Fruit fly (Drosophila melanogaster) whole organism, embryonic: ENCODE measurements around the gene CG12995.

ENCODE experiments used
- B-H1 ChIP-seq: fragments of 200-800 bp; sonication (Bioruptor generic); IDR thresholded peaks from 3 replicates; pipeline ENCODE4 v1.3.6; 2022; ENCODE audit warnings: missing biosample characterization, missing genetic modification characterization
- BEAF-32 ChIP-seq: fragments of 200-800 bp; sonication (Bioruptor generic); optimal IDR thresholded peaks from 3 replicates; lab custom pipeline; 2017; ENCODE audit warnings: missing biosample characterization, missing genetic modification characterization, mild to moderate bottlenecking, moderate library complexity, missing genetic modification reagents
- Bgb ChIP-seq: fragments of 200-800 bp; sonication (Bioruptor generic); IDR thresholded peaks from 2 replicates; pipeline ENCODE4 v1.3.6; 2022; ENCODE audit warnings: missing biosample characterization, missing genetic modification characterization; ENCODE audit not compliant: partially characterized antibody
- CG10267 ChIP-seq: fragments of 200-800 bp; sonication (Bioruptor generic); optimal IDR thresholded peaks from 2 replicates; lab custom pipeline; 2018; ENCODE audit warnings: missing biosample characterization, mild to moderate bottlenecking, missing genetic modification characterization, moderate library complexity
- CG10321 ChIP-seq: fragments of 200-800 bp; sonication (Bioruptor generic); IDR thresholded peaks from 2 replicates; pipeline ENCODE4 v1.3.6; 2022; ENCODE audit warnings: missing biosample characterization, missing genetic modification characterization
- CG11695 ChIP-seq: fragments of 200-800 bp; sonication (Bioruptor generic); IDR thresholded peaks from 3 replicates; pipeline ENCODE4 v1.3.6; 2022; ENCODE audit warnings: missing biosample characterization, missing genetic modification characterization
- CG11723 ChIP-seq: fragments of 200-800 bp; sonication (Bioruptor generic); optimal IDR thresholded peaks from 2 replicates; lab custom pipeline; 2017; ENCODE audit warnings: missing biosample characterization, mild to moderate bottlenecking, missing genetic modification characterization
- CG12659 ChIP-seq: fragments of 200-800 bp; sonication (Bioruptor generic); optimal IDR thresholded peaks from 3 replicates; lab custom pipeline; 2017; ENCODE audit warnings: mild to moderate bottlenecking, missing biosample characterization, missing genetic modification reagents, missing genetic modification characterization
- CG18011 ChIP-seq: fragments of 200-800 bp; sonication (Bioruptor generic); optimal IDR thresholded peaks from 2 replicates; lab custom pipeline; 2017; ENCODE audit warnings: missing biosample characterization, missing genetic modification characterization, mild to moderate bottlenecking, moderate library complexity, missing genotype
- CG34224 ChIP-seq: fragments of 200-800 bp; sonication (Bioruptor generic); IDR thresholded peaks from 3 replicates; pipeline ENCODE4 v1.3.6; 2022; ENCODE audit warnings: missing biosample characterization, missing genetic modification characterization; ENCODE audit not compliant: partially characterized antibody
- CG6654 ChIP-seq: fragments of 200-800 bp; sonication (Bioruptor generic); optimal IDR thresholded peaks from 2 replicates; lab custom pipeline; 2017; ENCODE audit warnings: missing biosample characterization, mild to moderate bottlenecking, missing genetic modification characterization
- CG6791 ChIP-seq: fragments of 200-800 bp; sonication (Bioruptor generic); IDR thresholded peaks from 3 replicates; pipeline ENCODE4 v1.3.6; 2022; ENCODE audit warnings: missing biosample characterization, missing genetic modification characterization; ENCODE audit not compliant: partially characterized antibody
- CG7745 ChIP-seq: fragments of 200-800 bp; sonication (Bioruptor generic); optimal IDR thresholded peaks from 2 replicates; lab custom pipeline; 2018; ENCODE audit warnings: missing biosample characterization, mild to moderate bottlenecking, missing genetic modification characterization, moderate library complexity
- CG8281 ChIP-seq: fragments of 200-800 bp; sonication (Bioruptor generic); optimal IDR thresholded peaks from 2 replicates; lab custom pipeline; 2018; ENCODE audit warnings: missing biosample characterization, mild to moderate bottlenecking, missing genetic modification characterization, moderate library complexity
- CG8388 ChIP-seq: fragments of 200-800 bp; sonication (Bioruptor generic); optimal IDR thresholded peaks from 2 replicates; lab custom pipeline; 2019; ENCODE audit warnings: missing biosample characterization, mild to moderate bottlenecking, missing genetic modification characterization, moderate library complexity
- D ChIP-seq, 2 experiments: fragments of 200-800 bp in 1 of 2; fragments of >200 bp in 1 of 2; sonication (Bioruptor generic) in 1 of 2; optimal IDR thresholded peaks; 2 replicates in 1 of 2; 3 replicates in 1 of 2; lab custom pipeline; 2017; ENCODE audit warnings: mild to moderate bottlenecking in 1 of 2, missing biosample characterization in 1 of 2, missing genetic modification characterization in 1 of 2, missing genetic modification reagents in 1 of 2
- Dll ChIP-seq: fragments of 200-800 bp; sonication (Bioruptor generic); IDR thresholded peaks from 4 replicates; pipeline ENCODE4 v1.3.6; 2022; ENCODE audit warnings: missing biosample characterization, missing genetic modification characterization; ENCODE audit not compliant: partially characterized antibody
- HLH4C ChIP-seq: fragments of 200-800 bp; sonication (Bioruptor generic); IDR thresholded peaks from 3 replicates; pipeline ENCODE4 v1.3.6; 2022; ENCODE audit warnings: missing biosample characterization, missing genetic modification characterization; ENCODE audit not compliant: partially characterized antibody
- Hr78 ChIP-seq, 2 experiments: fragments of 200-800 bp in 1 of 2; fragments of >200 bp in 1 of 2; sonication (Bioruptor generic) in 1 of 2; optimal IDR thresholded peaks; 2 replicates each; lab custom pipeline; 2017 to 2019; ENCODE audit warnings: missing biosample characterization in 2 of 2, missing genetic modification characterization in 2 of 2, mild to moderate bottlenecking in 1 of 2, moderate library complexity in 1 of 2
- MBD-R2 ChIP-seq: fragments of 200-800 bp; sonication (Bioruptor generic); IDR thresholded peaks from 2 replicates; pipeline ENCODE4 v1.3.6; 2022; ENCODE audit warnings: missing biosample characterization, missing genetic modification characterization
- Mad ChIP-seq: fragments of 200-800 bp; sonication (Bioruptor generic); optimal IDR thresholded peaks from 2 replicates; lab custom pipeline; 2016; ENCODE audit warnings: missing biosample characterization, missing genetic modification characterization
- Med ChIP-seq: fragments of 200-800 bp; sonication (Bioruptor generic); peaks from one replicate; lab custom pipeline; 2016; ENCODE audit warnings: missing biosample characterization, missing genetic modification characterization, mild to moderate bottlenecking, inconsistent platforms, moderate library complexity
- NC2β ChIP-seq: fragments of 200-800 bp; sonication (Bioruptor generic); optimal IDR thresholded peaks from 2 replicates; lab custom pipeline; 2016; ENCODE audit warnings: missing biosample characterization, missing genetic modification characterization
- Opbp ChIP-seq: fragments of 200-800 bp; sonication (Bioruptor generic); IDR thresholded peaks from 3 replicates; pipeline ENCODE4 v1.3.6; 2022; ENCODE audit warnings: missing biosample characterization, missing genetic modification characterization; ENCODE audit not compliant: partially characterized antibody
- Scr ChIP-seq: fragments of 200-800 bp; sonication (Bioruptor generic); IDR thresholded peaks from 2 replicates; pipeline ENCODE4 v1.3.6; 2022; ENCODE audit warnings: missing biosample characterization, missing genetic modification characterization; ENCODE audit not compliant: partially characterized antibody
- Stat92E ChIP-seq, 3 experiments: fragments of >200 bp in 2 of 3; fragments of 200-800 bp in 1 of 3; sonication (Bioruptor generic) in 1 of 3; optimal IDR thresholded peaks; 2 replicates each; lab custom pipeline; 2017 to 2019; ENCODE audit warnings: missing biosample characterization in 3 of 3, missing genetic modification characterization in 3 of 3, mild to moderate bottlenecking in 1 of 3, moderate library complexity in 1 of 3
- ac ChIP-seq: fragments of 200-800 bp; sonication (Bioruptor generic); optimal IDR thresholded peaks from 3 replicates; lab custom pipeline; 2017; ENCODE audit warnings: missing biosample characterization, mild to moderate bottlenecking, missing genetic modification characterization
- bigmax ChIP-seq: fragments of 200-800 bp; sonication (Bioruptor generic); optimal IDR thresholded peaks from 2 replicates; lab custom pipeline; 2018; ENCODE audit warnings: missing biosample characterization, mild to moderate bottlenecking, missing genetic modification characterization
- cg ChIP-seq: fragments of 200-800 bp; sonication (Bioruptor generic); optimal IDR thresholded peaks from 3 replicates; lab custom pipeline; 2019; ENCODE audit warnings: missing biosample characterization, mild to moderate bottlenecking, missing genetic modification characterization, moderate library complexity
- dm ChIP-seq: fragments of 200-800 bp; sonication (Bioruptor generic); optimal IDR thresholded peaks from 3 replicates; lab custom pipeline; 2016; ENCODE audit warnings: missing biosample characterization, missing genetic modification characterization
- fu2 ChIP-seq: fragments of 200-800 bp; sonication (Bioruptor generic); optimal IDR thresholded peaks from 2 replicates; lab custom pipeline; 2016; ENCODE audit warnings: missing biosample characterization, missing genetic modification characterization
- jumu ChIP-seq: fragments of 200-800 bp; sonication (Bioruptor generic); optimal IDR thresholded peaks from 3 replicates; lab custom pipeline; 2016; ENCODE audit warnings: missing biosample characterization, missing genetic modification characterization
- nmo ChIP-seq: fragments of 200-800 bp; sonication (Bioruptor generic); optimal IDR thresholded peaks from 2 replicates; lab custom pipeline; 2018; ENCODE audit warnings: missing biosample characterization, mild to moderate bottlenecking, missing genetic modification characterization, moderate library complexity
- pho ChIP-seq: fragments of 200-800 bp; sonication (Bioruptor generic); optimal IDR thresholded peaks from 2 replicates; lab custom pipeline; 2016; ENCODE audit warnings: missing biosample characterization, missing genetic modification characterization
- ranshi ChIP-seq: fragments of 200-800 bp; sonication (Bioruptor generic); IDR thresholded peaks from 2 replicates; pipeline ENCODE4 v1.3.6; 2022; ENCODE audit warnings: missing biosample characterization, missing genetic modification characterization
- row ChIP-seq: fragments of 200-800 bp; sonication (Bioruptor generic); IDR thresholded peaks from 3 replicates; pipeline ENCODE4 v1.3.6; 2022; ENCODE audit warnings: missing biosample characterization, missing genetic modification characterization
- sc ChIP-seq, 3 experiments: fragments of >200 bp in 2 of 3; fragments of 200-800 bp in 1 of 3; sonication (Bioruptor generic) in 1 of 3; optimal IDR thresholded peaks; 2 replicates in 2 of 3; 3 replicates in 1 of 3; lab custom pipeline; 2017; ENCODE audit warnings: mild to moderate bottlenecking in 1 of 3, missing biosample characterization in 1 of 3, missing genetic modification characterization in 1 of 3, missing genetic modification reagents in 1 of 3
- sens ChIP-seq: fragments of 200-800 bp; sonication (Bioruptor generic); peaks from one replicate; lab custom pipeline; 2016; ENCODE audit warnings: missing biosample characterization, missing genetic modification characterization
- stwl ChIP-seq: fragments of 200-800 bp; sonication (Bioruptor generic); optimal IDR thresholded peaks from 3 replicates; lab custom pipeline; 2018; ENCODE audit warnings: missing biosample characterization, mild to moderate bottlenecking, missing genetic modification characterization, moderate library complexity
- tna ChIP-seq: fragments of 200-800 bp; sonication (Bioruptor generic); IDR thresholded peaks from 2 replicates; pipeline ENCODE4 v1.3.6; 2022; ENCODE audit warnings: missing biosample characterization, missing genetic modification characterization; ENCODE audit not compliant: partially characterized antibody
- tx ChIP-seq: fragments of 200-800 bp; sonication (Bioruptor generic); optimal IDR thresholded peaks from 2 replicates; lab custom pipeline; 2016; ENCODE audit warnings: missing biosample characterization, missing genetic modification characterization
- unc-4 ChIP-seq: fragments of 200-800 bp; sonication (Bioruptor generic); IDR thresholded peaks from 2 replicates; pipeline ENCODE4 v1.3.6; 2022; ENCODE audit warnings: missing biosample characterization, missing genetic modification characterization; ENCODE audit not compliant: partially characterized antibody
- vnd ChIP-seq: fragments of 200-800 bp; sonication (Bioruptor generic); IDR thresholded peaks from 3 replicates; pipeline ENCODE4 v1.3.6; 2022; ENCODE audit warnings: missing biosample characterization, missing genetic modification characterization; ENCODE audit not compliant: partially characterized antibody
- zen2 ChIP-seq: fragments of 200-800 bp; sonication (Bioruptor generic); IDR thresholded peaks from 3 replicates; pipeline ENCODE4 v1.3.6; 2022; ENCODE audit warnings: missing biosample characterization, missing genetic modification characterization; ENCODE audit not compliant: partially characterized antibody
- zf30C ChIP-seq: fragments of 200-800 bp; sonication (Bioruptor generic); optimal IDR thresholded peaks from 3 replicates; lab custom pipeline; 2018; ENCODE audit warnings: missing biosample characterization, mild to moderate bottlenecking, missing genetic modification characterization

CG12995 gene

DNA sequence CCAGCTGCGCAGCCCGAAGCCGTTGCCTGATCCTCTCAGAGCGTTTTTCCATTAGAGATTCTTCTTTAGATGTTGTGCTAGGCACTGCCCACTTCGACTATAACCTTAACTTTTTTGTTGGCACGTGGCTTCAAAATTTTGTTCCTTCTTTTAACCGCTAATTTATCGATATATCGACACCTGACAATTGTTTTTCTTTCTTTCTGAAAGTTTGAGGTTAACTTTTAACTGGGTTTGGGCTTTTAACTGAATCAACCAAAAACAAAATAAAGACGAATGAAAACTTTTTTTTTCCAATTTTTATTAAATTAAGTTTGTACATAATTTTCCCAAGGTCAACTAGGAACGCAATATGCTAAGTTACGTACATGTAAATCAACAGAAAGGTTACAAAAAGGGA is 37.1 kb upstream of the CG12995 start, which contains the start of gene CG42854:
CG42854 (minus strand) TSS at position 101 of the 400 bp plus-strand sequence.
- TF ChIP-seq bigmax (GFP tag; lab: Kevin White, UChicago) (peak; percentile 37), tx (GFP tag; lab: Kevin White, UChicago) (no peak), BEAF-32 (peak; percentile 10), dm (GFP tag; lab: Kevin White, UChicago) (peak; percentile 66), pho (GFP tag; lab: Kevin White, UChicago) (no peak), Bgb (GFP tag; lab: Robert Waterston, UW) (0 out of 2 replicates have a peak, but pooled peaks have one; percentile 11), CG7745 (tag; lab: Kevin White, UChicago) (no peak), CG11723 (GFP tag; lab: Kevin White, UChicago) (no peak), CG18011 (GFP tag; lab: Kevin White, UChicago) (no peak)

DNA sequence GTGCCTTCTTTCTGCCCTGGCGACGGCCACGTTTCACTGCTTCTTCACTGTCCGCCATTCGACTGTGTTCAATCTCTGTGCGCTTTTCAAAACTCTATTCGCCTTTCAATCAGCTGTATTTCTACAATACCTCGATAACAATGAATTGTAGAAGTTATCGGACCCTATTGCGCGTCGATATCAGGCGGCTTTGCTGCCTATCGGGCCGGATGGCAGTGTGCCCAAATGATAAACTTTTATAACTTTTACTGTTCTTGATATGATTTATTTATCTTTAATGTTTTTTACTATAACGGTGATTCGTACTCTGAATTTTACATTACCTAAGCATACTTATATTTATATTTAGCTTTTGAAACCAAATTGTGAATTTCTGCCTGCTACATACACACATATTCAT is 35.1 kb upstream of the CG12995 start, which contains the start of gene CG8915:
CG8915 (minus strand) TSS at position 148 of the 400 bp plus-strand sequence.
- no peak for TF ChIP-seq fu2 (GFP tag; lab: Kevin White, UChicago)
- no peak for TF ChIP-seq ac (GFP tag; lab: Kevin White, UChicago)
- no peak for TF ChIP-seq jumu (GFP tag; lab: Kevin White, UChicago)
- TF ChIP-seq CG6791 (GFP tag; lab: Robert Waterston, UW) = peak; percentile 80
- peak; percentile 54 for TF ChIP-seq tna
- peak; percentile 77 for TF ChIP-seq CG34224 (GFP tag; lab: Robert Waterston, UW)
- peak; percentile 41 for TF ChIP-seq row (GFP tag; lab: Robert Waterston, UW)
- TF ChIP-seq CG12659 (GFP tag; lab: Kevin White, UChicago) = peak; percentile 32
- no peak for TF ChIP-seq CG10321 (GFP tag; lab: Robert Waterston, UW)
- no peak for TF ChIP-seq zf30C (GFP tag; lab: Kevin White, UChicago)
- peak; percentile 62; the same call in 3 of the 4 replicates for TF ChIP-seq Dll
- peak; percentile 49 for TF ChIP-seq Scr (GFP tag; lab: Robert Waterston, UW)
- TF ChIP-seq nmo (GFP tag; lab: Kevin White, UChicago) = peak; percentile 13
- TF ChIP-seq Med (GFP tag; lab: Kevin White, UChicago) = peak; percentile 67
- TF ChIP-seq CG10267 (tag; lab: Kevin White, UChicago) = peak; percentile 20
- TF ChIP-seq MBD-R2 = peak; percentile 69
- no peak for TF ChIP-seq ranshi (GFP tag; lab: Robert Waterston, UW)
- TF ChIP-seq CG6654 (GFP tag; lab: Kevin White, UChicago) = no peak
- TF ChIP-seq Stat92E (GFP tag; optimal IDR thresholded peaks at IDR 0.05; lab: Kevin White, UChicago) = no peak
- TF ChIP-seq CG11695 (GFP tag; lab: Robert Waterston, UW) = no peak
- TF ChIP-seq Opbp (GFP tag; lab: Robert Waterston, UW) = peak; percentile 66; the same call in 2 of the 3 replicates
- TF ChIP-seq CG8281 (tag; lab: Kevin White, UChicago) = no peak
- TF ChIP-seq unc-4 (GFP tag; lab: Robert Waterston, UW) = peak; percentile 55
- peak; percentile 74 for TF ChIP-seq HLH4C (GFP tag; lab: Robert Waterston, UW)
- peak; percentile 98 for TF ChIP-seq stwl (tag; lab: Kevin White, UChicago)
- TF ChIP-seq sens (GFP tag; lab: Kevin White, UChicago) = peak; percentile 71
- TF ChIP-seq D (optimal IDR thresholded peaks at IDR 0.05; lab: Kevin White, UChicago) = no peak
- TF ChIP-seq D (GFP tag; optimal IDR thresholded peaks at IDR 0.05; lab: Kevin White, UChicago) = no peak
- TF ChIP-seq vnd (GFP tag; lab: Robert Waterston, UW) = peak; percentile 48; the same call in 1 of the 3 replicates
- TF ChIP-seq cg (GFP tag; lab: Kevin White, UChicago) = no peak
- no peak for TF ChIP-seq B-H1
- TF ChIP-seq Mad (GFP tag; lab: Kevin White, UChicago) = no peak
- TF ChIP-seq dm (GFP tag; lab: Kevin White, UChicago) = no peak
- TF ChIP-seq NC2β (GFP tag; lab: Kevin White, UChicago) = no peak
- TF ChIP-seq zen2 (GFP tag; lab: Robert Waterston, UW) = peak; percentile 63
- TF ChIP-seq CG8388 = no peak
- TF ChIP-seq Hr78 (GFP tag; optimal IDR thresholded peaks at IDR 0.05; lab: Kevin White, UChicago) = no peak
- TF ChIP-seq sc (optimal IDR thresholded peaks at IDR 0.05; lab: Kevin White, UChicago) = no peak
- TF ChIP-seq sc (GFP tag; optimal IDR thresholded peaks at IDR 0.05; lab: Kevin White, UChicago) = no peak
